Worm (Caenorhabditis elegans): ENCODE measurements around the gene str-33.

ce11 chrV:2702883-2703282 lies 25.5 kb upstream of the str-33 start:
- TF ChIP-seq pqm-1 (tag; optimal IDR thresholded peaks at IDR 0.05) (no peak), ttx-3 (tag; optimal IDR thresholded peaks at IDR 0.05) (no peak), ama-1 (optimal IDR thresholded peaks at IDR 0.05) (no peak), lim-6 (tag; optimal IDR thresholded peaks at IDR 0.05) (no peak), ets-4 (tag; optimal IDR thresholded peaks at IDR 0.05) (no peak), unc-55 (GFP tag; optimal IDR thresholded peaks at IDR 0.05) (no peak)

Measured in whole organism, late embryonic.